Worm (Caenorhabditis elegans) whole organism, mixed stage, embryonic: Measurements from ENCODE around the gene C32D5.11.

Experiments used
- blmp-1 ChIP-seq: fragments of 150-350 bp; optimal IDR thresholded peaks from 2 replicates; lab custom pipeline; 2014; ENCODE audit warnings: missing biosample characterization, missing genetic modification characterization
- ceh-39 ChIP-seq: fragments of 150-350 bp; optimal IDR thresholded peaks from 2 replicates; lab custom pipeline; 2014; ENCODE audit warnings: missing biosample characterization, missing genetic modification characterization
- nhr-12 ChIP-seq: fragments of 150-350 bp; optimal IDR thresholded peaks from 2 replicates; lab custom pipeline; 2014; ENCODE audit warnings: missing biosample characterization, missing genetic modification characterization
- nhr-237 ChIP-seq: fragments of 150-350 bp; optimal IDR thresholded peaks from 2 replicates; lab custom pipeline; 2014; ENCODE audit warnings: missing biosample characterization, missing genetic modification characterization
- nhr-28 ChIP-seq: fragments of 150-350 bp; optimal IDR thresholded peaks from 2 replicates; lab custom pipeline; 2014; ENCODE audit warnings: missing biosample characterization, missing genetic modification characterization
- nhr-76 ChIP-seq: sonication (generic microtip); optimal IDR thresholded peaks from 2 replicates; lab custom pipeline; 2017; ENCODE audit warnings: missing biosample characterization, missing genetic modification characterization
- pha-4 ChIP-seq: fragments of 150-350 bp; optimal IDR thresholded peaks from 2 replicates; lab custom pipeline; 2018; ENCODE audit warnings: missing biosample characterization, missing genetic modification reagents, missing genetic modification characterization
- unc-120 ChIP-seq: sonication (generic microtip); optimal IDR thresholded peaks from 2 replicates; lab custom pipeline; 2017; ENCODE audit warnings: missing genetic modification characterization, missing compliant biosample characterization; ENCODE audit not compliant: poor library complexity, severe bottlenecking

DNA sequence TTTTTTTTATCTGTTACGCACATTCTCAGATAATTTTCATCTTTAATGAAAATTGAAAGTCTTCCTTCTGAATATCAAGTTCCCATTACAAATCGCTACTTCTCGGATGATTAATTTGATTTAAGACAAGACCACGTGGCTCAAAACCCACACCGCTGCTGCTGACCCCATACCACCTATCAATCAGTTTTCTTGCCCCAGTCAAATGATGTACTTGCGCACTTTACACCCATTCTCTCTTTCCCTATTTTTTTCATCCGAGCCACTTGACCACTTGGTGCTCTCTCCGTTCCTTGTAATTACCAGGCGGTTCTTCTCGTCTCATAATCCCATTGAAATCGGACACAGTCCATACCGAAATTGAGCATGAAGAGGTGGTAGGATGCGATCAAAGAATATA is 38.8 kb upstream of the C32D5.11 start:
- TF ChIP-seq pha-4 (tag; lab: Kevin White, UChicago) (no peak), nhr-12 (tag; lab: Kevin White, UChicago) (no peak), nhr-28 (tag; lab: Kevin White, UChicago) (no peak), unc-120 (tag; lab: Kevin White, UChicago) (no peak), nhr-76 (tag; lab: Kevin White, UChicago) (no peak), ceh-39 (tag; lab: Kevin White, UChicago) (no peak), blmp-1 (tag; lab: Kevin White, UChicago) (no peak), nhr-237 (tag; lab: Kevin White, UChicago) (no peak)
